Worm (Caenorhabditis elegans): ENCODE results near the gene prp-38.

ce11 chrV:10773216-10773615 is 32.6 kb downstream of the prp-38 start:
- no peak for TF ChIP-seq fkh-10 (GFP tag; optimal IDR thresholded peaks at IDR 0.05)
- TF ChIP-seq ceh-82 (tag; optimal IDR thresholded peaks at IDR 0.05) = no peak
- no peak for TF ChIP-seq nhr-67 (tag; optimal IDR thresholded peaks at IDR 0.05)
- TF ChIP-seq egl-27 (tag; optimal IDR thresholded peaks at IDR 0.05) = no peak
- no peak for TF ChIP-seq pha-4 (tag; optimal IDR thresholded peaks at IDR 0.05)
- TF ChIP-seq ZK546.5 (tag; optimal IDR thresholded peaks at IDR 0.05) = no peak
- no peak for TF ChIP-seq nhr-77 (tag; optimal IDR thresholded peaks at IDR 0.05)
- no peak for TF ChIP-seq nhr-12 (tag; optimal IDR thresholded peaks at IDR 0.05)
- TF ChIP-seq elt-3 (tag; optimal IDR thresholded peaks at IDR 0.05) = no peak
- TF ChIP-seq ama-1 (optimal IDR thresholded peaks at IDR 0.05) = no peak
- TF ChIP-seq aly-2 (tag; optimal IDR thresholded peaks at IDR 0.05) = no peak
- TF ChIP-seq nhr-11 (tag; optimal IDR thresholded peaks at IDR 0.05) = no peak
- no peak for TF ChIP-seq ceh-9 (tag; optimal IDR thresholded peaks at IDR 0.05)
- no peak for TF ChIP-seq sea-2 (GFP tag; optimal IDR thresholded peaks at IDR 0.05)
